Worm (Caenorhabditis elegans) whole organism, late embryonic: ENCODE results near the gene C01F1.5.
A peak's percentile ranks its signal among the peaks of the same experiment; 100 is the strongest.

Experiments used
- C08G9.2 ChIP-seq: sonication (generic microtip); optimal IDR thresholded peaks from 2 replicates; lab custom pipeline; 2016; ENCODE audit warnings: mild to moderate bottlenecking, missing genetic modification characterization, moderate library complexity, missing compliant biosample characterization
- F13H6.1 ChIP-seq: sonication (generic microtip); optimal IDR thresholded peaks from 2 replicates; lab custom pipeline; 2016; ENCODE audit warnings: missing genetic modification characterization, missing compliant biosample characterization
- K02D7.2 ChIP-seq: sonication (generic microtip); optimal IDR thresholded peaks from 2 replicates; lab custom pipeline; 2017; ENCODE audit warnings: mild to moderate bottlenecking, missing genetic modification characterization, missing compliant biosample characterization
- Y22D7AL.16 ChIP-seq: sonication (generic microtip); optimal IDR thresholded peaks from 2 replicates; lab custom pipeline; 2016; ENCODE audit warnings: missing genetic modification characterization, missing compliant biosample characterization
- ahr-1 ChIP-seq: sonication (generic microtip); optimal IDR thresholded peaks from 2 replicates; lab custom pipeline; 2016; ENCODE audit warnings: missing genetic modification characterization, missing compliant biosample characterization
- ceh-2 ChIP-seq: sonication (generic microtip); optimal IDR thresholded peaks from 2 replicates; lab custom pipeline; 2016; ENCODE audit warnings: missing genotype, missing genetic modification characterization, missing compliant biosample characterization
- ceh-22 ChIP-seq: sonication (generic microtip); optimal IDR thresholded peaks from 2 replicates; lab custom pipeline; 2017; ENCODE audit warnings: missing biosample characterization, missing genetic modification characterization
- ceh-34 ChIP-seq: sonication (generic microtip); optimal IDR thresholded peaks from 2 replicates; lab custom pipeline; 2016; ENCODE audit warnings: mild to moderate bottlenecking, missing genetic modification characterization, missing compliant biosample characterization
- ceh-45 ChIP-seq: fragments of 200-800 bp; sonication (Bioruptor generic); IDR thresholded peaks from 2 replicates; pipeline ENCODE4 v1.3.6; 2022; ENCODE audit warnings: missing genetic modification reagents, missing genetic modification characterization, missing compliant biosample characterization
- ceh-6 ChIP-seq: fragments of 200-800 bp; sonication (Bioruptor generic); optimal IDR thresholded peaks from 2 replicates; lab custom pipeline; 2018; ENCODE audit warnings: mild to moderate bottlenecking, missing genetic modification characterization, missing compliant biosample characterization
- ceh-9 ChIP-seq: sonication (generic microtip); optimal IDR thresholded peaks from 2 replicates; lab custom pipeline; 2016; ENCODE audit warnings: mild to moderate bottlenecking, missing genetic modification characterization, inconsistent platforms, missing compliant biosample characterization
- che-1 ChIP-seq: sonication (generic microtip); optimal IDR thresholded peaks from 2 replicates; lab custom pipeline; 2016; ENCODE audit warnings: mild to moderate bottlenecking, missing genetic modification characterization, missing compliant biosample characterization
- dve-1 ChIP-seq: sonication (generic microtip); optimal IDR thresholded peaks from 2 replicates; lab custom pipeline; 2017; ENCODE audit warnings: antibody characterized with exemption, mild to moderate bottlenecking, missing genetic modification characterization, missing compliant biosample characterization
- elt-2 ChIP-seq: sonication (generic microtip); optimal IDR thresholded peaks from 2 replicates; lab custom pipeline; 2016; ENCODE audit warnings: missing genetic modification reagents, missing genetic modification characterization, missing compliant biosample characterization
- fax-1 ChIP-seq: sonication (generic microtip); optimal IDR thresholded peaks from 2 replicates; lab custom pipeline; 2016; ENCODE audit warnings: missing genotype, missing genetic modification characterization, missing compliant biosample characterization
- fkh-10 ChIP-seq: fragments of 150-350 bp; optimal IDR thresholded peaks from 2 replicates; lab custom pipeline; 2014; ENCODE audit warnings: missing biosample characterization, missing genetic modification reagents, missing genetic modification characterization
- gmeb-2 ChIP-seq: sonication (generic microtip); optimal IDR thresholded peaks from 2 replicates; lab custom pipeline; 2016; ENCODE audit warnings: missing genetic modification characterization, inconsistent platforms, missing compliant biosample characterization
- hlh-30 ChIP-seq: sonication (generic microtip); optimal IDR thresholded peaks from 2 replicates; lab custom pipeline; 2017; ENCODE audit warnings: antibody characterized with exemption, missing genetic modification characterization, missing compliant biosample characterization; ENCODE audit not compliant: insufficient read depth
- mec-3 ChIP-seq: sonication (generic microtip); optimal IDR thresholded peaks from 2 replicates; lab custom pipeline; 2016; ENCODE audit warnings: borderline replicate concordance, missing genetic modification characterization, missing compliant biosample characterization
- nfya-1 ChIP-seq: sonication (generic microtip); optimal IDR thresholded peaks from 2 replicates; lab custom pipeline; 2017; ENCODE audit warnings: missing genetic modification characterization, mild to moderate bottlenecking, missing compliant biosample characterization, antibody characterized with exemption, moderate library complexity
- nhr-11 ChIP-seq: fragments of 150-350 bp; optimal IDR thresholded peaks from 2 replicates; lab custom pipeline; 2014; ENCODE audit warnings: missing biosample characterization, missing genetic modification characterization
- nhr-232 ChIP-seq: sonication (generic microtip); optimal IDR thresholded peaks from 2 replicates; lab custom pipeline; 2016; ENCODE audit warnings: missing genetic modification characterization, missing compliant biosample characterization
- pat-9 ChIP-seq: fragments of 200-800 bp; sonication (Bioruptor generic); optimal IDR thresholded peaks from 2 replicates; lab custom pipeline; 2018; ENCODE audit warnings: mild to moderate bottlenecking, missing genetic modification characterization, moderate library complexity, missing compliant biosample characterization
- pros-1 ChIP-seq: fragments of 150-350 bp; optimal IDR thresholded peaks from 2 replicates; lab custom pipeline; 2014; ENCODE audit warnings: missing biosample characterization, missing genetic modification reagents, missing genetic modification characterization
- ref-2 ChIP-seq: sonication (generic microtip); optimal IDR thresholded peaks from 2 replicates; lab custom pipeline; 2016; ENCODE audit warnings: missing genetic modification characterization, missing compliant biosample characterization
- sox-2 ChIP-seq: fragments of 200-800 bp; sonication (Bioruptor generic); IDR thresholded peaks from 2 replicates; pipeline ENCODE4 v1.3.6; 2022; ENCODE audit warnings: missing genetic modification reagents, missing genetic modification characterization, missing compliant biosample characterization
- syd-9 ChIP-seq: sonication (generic microtip); optimal IDR thresholded peaks from 2 replicates; lab custom pipeline; 2016; ENCODE audit warnings: mild to moderate bottlenecking, missing genetic modification characterization, moderate library complexity, missing compliant biosample characterization
- tbx-7 ChIP-seq: sonication (generic microtip); optimal IDR thresholded peaks from 2 replicates; lab custom pipeline; 2016; ENCODE audit warnings: missing genotype, missing genetic modification characterization, missing compliant biosample characterization
- unc-3 ChIP-seq, 2 experiments: fragments of 200-800 bp in 1 of 2; sonication (Bioruptor generic) in 1 of 2; sonication (generic microtip) in 1 of 2; conservative IDR thresholded peaks in 1 of 2; optimal IDR thresholded peaks in 1 of 2; 2 replicates each; pipeline versions ENCODE4 v1.3.6 to Lab custom; 2016 to 2022; ENCODE audit warnings: missing compliant biosample characterization in 2 of 2, missing genetic modification characterization in 2 of 2, missing genetic modification reagents in 1 of 2
- unc-42 ChIP-seq: sonication (generic microtip); optimal IDR thresholded peaks from 2 replicates; lab custom pipeline; 2016; ENCODE audit warnings: missing genotype, missing genetic modification characterization, missing compliant biosample characterization
- unc-55 ChIP-seq: sonication (generic microtip); optimal IDR thresholded peaks from 2 replicates; lab custom pipeline; 2017; ENCODE audit warnings: missing biosample characterization, missing genetic modification reagents, missing genetic modification characterization
- zip-5 ChIP-seq: sonication (generic microtip); optimal IDR thresholded peaks from 2 replicates; lab custom pipeline; 2016; ENCODE audit warnings: missing genetic modification characterization, missing compliant biosample characterization
- ztf-16 ChIP-seq: sonication (generic microtip); optimal IDR thresholded peaks from 2 replicates; lab custom pipeline; 2017; ENCODE audit warnings: missing genetic modification characterization, missing compliant biosample characterization

Gene C01F1.5

ce11 chrII:4297259-4297658 lies 15.6 kb upstream of the C01F1.5 start:
- no peak for TF ChIP-seq fkh-10
- TF ChIP-seq pat-9 (tag; lab: Kevin White, UChicago) = no peak
- TF ChIP-seq unc-55 (GFP tag; lab: Kevin White, UChicago) = no peak
- TF ChIP-seq K02D7.2 (tag; lab: Kevin White, UChicago) = no peak
- TF ChIP-seq unc-3 (GFP tag; conservative IDR thresholded peaks at IDR 0.05; lab: Robert Waterston, UW) = no peak
- TF ChIP-seq unc-3 (tag; optimal IDR thresholded peaks at IDR 0.05; lab: Kevin White, UChicago) = no peak

DNA sequence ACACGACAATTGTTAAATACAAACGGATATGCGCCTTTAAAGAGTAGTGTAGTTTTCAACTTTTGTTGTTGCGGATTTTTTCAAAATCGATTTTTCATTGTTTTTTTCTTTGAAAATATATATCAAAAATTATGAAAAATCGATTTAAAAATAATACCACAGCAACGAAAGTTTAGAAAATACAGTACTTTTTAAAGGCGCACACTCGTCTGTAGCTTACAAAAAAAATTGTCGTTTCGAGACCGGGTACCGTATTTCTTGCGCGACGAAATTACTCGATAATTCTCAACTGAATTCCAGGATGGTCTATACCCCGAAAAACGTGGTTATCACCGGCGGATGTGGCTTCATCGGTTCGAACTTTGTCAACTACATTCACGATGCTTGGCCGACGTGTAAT lies 13.2 kb upstream of the C01F1.5 start, which contains the start of gene rml-4:
TSS of gene rml-4 (plus strand) at position 301 of the 400 bp plus-strand sequence.
- TF ChIP-seq nhr-232 (no peak), pat-9 (tag; lab: Kevin White, UChicago) (no peak), dve-1 (tag; lab: Kevin White, UChicago) (no peak), ceh-22 (no peak)

ce11 chrII:4294189-4294588 lies 12.5 kb upstream of the C01F1.5 start:
- TF ChIP-seq ref-2 (tag; lab: Kevin White, UChicago) = no peak
- no peak for TF ChIP-seq ceh-2
- TF ChIP-seq fkh-10 = no peak
- no peak for TF ChIP-seq ceh-6 (GFP tag; lab: Kevin White, UChicago)
- no peak for TF ChIP-seq ahr-1 (tag; lab: Kevin White, UChicago)
- no peak for TF ChIP-seq syd-9 (tag; lab: Kevin White, UChicago)
- no peak for TF ChIP-seq ztf-16
- TF ChIP-seq che-1 (tag; lab: Kevin White, UChicago) = no peak
- no peak for TF ChIP-seq unc-55 (GFP tag; lab: Kevin White, UChicago)
- no peak for TF ChIP-seq ceh-9 (tag; lab: Kevin White, UChicago)
- no peak for TF ChIP-seq hlh-30 (tag; lab: Kevin White, UChicago)
- no peak for TF ChIP-seq tbx-7
- no peak for TF ChIP-seq sox-2 (GFP tag; lab: Robert Waterston, UW)
- TF ChIP-seq elt-2 = no peak

DNA sequence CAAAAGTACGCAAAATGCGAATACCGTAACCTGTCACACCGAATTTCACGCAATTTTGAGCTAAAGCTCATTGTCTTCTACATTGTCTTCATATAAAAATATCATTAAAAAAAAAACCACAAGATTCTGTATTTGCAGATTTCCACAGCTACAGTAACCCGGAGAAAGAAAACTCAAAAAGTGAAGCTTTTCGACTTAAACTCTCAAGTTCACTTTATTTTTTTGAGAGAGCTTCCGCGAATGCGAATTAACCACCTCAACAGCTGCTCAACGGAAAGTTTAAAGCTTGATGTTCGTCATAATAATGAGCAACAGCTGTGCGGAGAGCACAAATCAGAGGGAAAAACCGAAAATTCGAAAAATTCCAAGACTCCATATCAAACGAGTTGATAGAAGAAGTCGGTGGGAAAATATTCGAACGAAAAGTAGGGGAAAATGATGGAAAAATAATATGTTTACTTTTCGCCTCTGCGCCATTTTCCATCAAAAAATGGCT lies 11.4 kb upstream of the C01F1.5 start:
- TF ChIP-seq nhr-11 = no peak
- no peak for TF ChIP-seq fax-1 (tag; lab: Kevin White, UChicago)
- no peak for TF ChIP-seq gmeb-2 (tag; lab: Kevin White, UChicago)
- TF ChIP-seq ceh-45 (GFP tag; lab: Robert Waterston, UW) = no peak
- no peak for TF ChIP-seq ceh-34
- no peak for TF ChIP-seq C08G9.2 (tag; lab: Kevin White, UChicago)
- no peak for TF ChIP-seq tbx-7
- TF ChIP-seq zip-5 = no peak

DNA sequence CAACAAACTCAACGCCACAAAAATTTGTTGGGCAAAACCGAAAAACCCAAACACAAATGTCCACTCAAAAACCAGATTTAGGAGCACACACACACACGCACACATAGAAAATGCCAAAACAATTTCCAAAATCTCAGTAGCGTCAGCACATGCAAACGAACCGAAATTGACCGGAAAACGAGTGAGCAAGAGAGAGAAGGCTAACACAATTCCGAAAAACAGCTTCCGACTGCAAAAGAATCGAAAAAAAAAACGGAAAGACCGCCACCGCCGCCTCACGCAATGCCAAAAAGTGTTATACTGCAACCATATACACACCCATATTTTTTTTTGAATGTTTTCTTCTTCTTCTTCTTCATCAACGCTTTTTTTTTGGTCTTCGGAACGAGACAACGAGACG lies 10.2 kb upstream of the C01F1.5 start:
- TF ChIP-seq pros-1 (tag; lab: Kevin White, UChicago) (no peak), unc-42 (peak; percentile 79)

- TF ChIP-seq nfya-1 (tag; lab: Kevin White, UChicago) (no peak), elt-2 (peak; percentile 50)
These were observed 6.9 kb upstream of the C01F1.5 start for ce11 chrII:4288572-4288971.

ce11 chrII:4288111-4288510 lies 6.5 kb upstream of the C01F1.5 start, which contains the start of gene C01F1.6:
Gene C01F1.6, minus strand, starts transcription at chrII:4288211.
- TF ChIP-seq nhr-11 = no peak
- no peak for TF ChIP-seq mec-3 (tag; lab: Kevin White, UChicago)
- TF ChIP-seq F13H6.1 (tag; lab: Kevin White, UChicago) = no peak
- TF ChIP-seq Y22D7AL.16 (tag; lab: Kevin White, UChicago) = no peak
- TF ChIP-seq fkh-10 = no peak
